Worm (Caenorhabditis elegans): ENCODE measurements around the gene flr-1.
"Not testable (repeated sequence)": the region's sequence is repeated elsewhere in the genome, so short reads cannot be mapped to it uniquely, and the experiment has no call there.

Gene flr-1

ce11 chrX:13435790-13436472, 20.4 kb downstream of the flr-1 start, which contains the start of gene jmjd-3.3:
jmjd-3.3 (plus strand) TSS chrX:13436422.
- TF ChIP-seq sdc-2 (tag; optimal IDR thresholded peaks at IDR 0.05) = no peak
- no peak for TF ChIP-seq unc-55 (GFP tag; optimal IDR thresholded peaks at IDR 0.05)
- TF ChIP-seq eyg-1 (tag; optimal IDR thresholded peaks at IDR 0.05) = no peak

DNA sequence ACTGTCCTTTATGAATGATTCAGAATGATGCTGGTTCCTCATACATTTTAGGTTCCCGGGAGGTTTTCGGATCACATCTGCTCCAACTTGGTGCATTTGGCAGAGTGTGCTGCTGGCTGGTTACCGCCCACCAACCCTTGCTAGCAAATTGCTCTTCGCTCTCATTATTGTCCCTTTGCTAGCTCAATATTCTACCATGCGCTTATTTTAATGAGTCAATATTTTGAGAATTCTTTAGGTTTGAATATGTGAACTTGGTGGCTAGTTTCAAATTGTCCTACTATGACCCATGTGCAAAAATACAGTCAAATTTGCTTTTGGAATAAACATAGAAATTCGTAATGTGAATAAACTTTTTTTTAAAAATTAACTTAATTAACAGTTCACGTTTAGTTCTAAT, 21.2 kb downstream of the flr-1 start:
- TF ChIP-seq sdc-2 (tag; optimal IDR thresholded peaks at IDR 0.05) (peak; percentile 93), ceh-34 (tag; optimal IDR thresholded peaks at IDR 0.05) (no peak), ahr-1 (tag; optimal IDR thresholded peaks at IDR 0.05) (no peak), hlh-13 (GFP tag; optimal IDR thresholded peaks at IDR 0.05) (no peak)

DNA sequence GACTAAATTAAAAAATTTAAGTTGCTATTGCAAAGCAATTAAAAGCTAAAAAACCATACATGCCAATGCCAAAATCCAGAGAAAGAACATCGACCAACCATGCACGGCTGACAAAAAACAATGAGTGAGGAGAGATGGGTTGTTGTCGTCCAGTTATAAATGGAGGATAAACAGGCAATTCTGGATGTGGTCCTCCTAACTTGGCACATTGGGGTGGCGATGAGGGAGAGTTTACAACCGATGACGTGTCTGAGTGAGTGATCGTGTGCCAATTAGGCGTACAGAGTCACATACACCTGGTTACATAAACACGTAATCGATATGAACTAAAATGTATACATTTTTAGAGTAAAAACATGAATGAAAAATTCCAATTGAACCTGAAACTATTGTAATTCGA, 25.0 kb downstream of the flr-1 start, which contains the start of gene C29F7.10:
C29F7.10 (minus strand) TSS at position 101 of the 400 bp plus-strand sequence.
- TF ChIP-seq sox-2 (GFP tag; IDR thresholded peaks at IDR 0.05); nhr-232 (tag; optimal IDR thresholded peaks at IDR 0.05); unc-3 (GFP tag; conservative IDR thresholded peaks at IDR 0.05); unc-3 (tag; optimal IDR thresholded peaks at IDR 0.05): not testable (repeated sequence)

- not testable (repeated sequence) for TF ChIP-seq hlh-6, tbx-2, K02D7.2 (tag; optimal IDR thresholded peaks at IDR 0.05)
These were observed 27.6 kb downstream of the flr-1 start, which contains the start of gene fkh-4 for ce11 chrX:13428755-13429154. fkh-4 (minus strand) TSS chrX:13428855.

DNA sequence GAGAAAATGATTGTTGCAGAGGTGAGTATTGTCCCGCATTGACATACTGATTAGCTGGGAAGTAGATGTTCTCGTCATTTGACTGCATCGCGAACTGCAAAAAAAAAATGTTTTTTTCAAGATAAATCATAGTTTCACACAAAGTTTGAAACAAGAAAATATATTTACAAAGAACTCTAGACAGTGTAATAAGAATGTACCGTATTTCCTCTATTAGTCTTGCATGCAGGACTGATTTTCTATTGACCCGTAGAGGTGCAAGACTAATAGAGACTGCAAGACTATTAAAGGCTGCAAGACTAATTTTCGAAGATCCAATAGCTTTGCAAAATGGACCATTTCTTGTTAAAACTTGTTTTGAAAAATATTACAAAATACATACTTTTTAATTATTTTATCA, 33.0 kb downstream of the flr-1 start, which contains the start of gene fkh-3:
fkh-3 (minus strand) TSS at position 101 of the 400 bp plus-strand sequence.
- TF ChIP-seq F13H6.1 (tag; optimal IDR thresholded peaks at IDR 0.05) (no peak), tbx-2 (tag; optimal IDR thresholded peaks at IDR 0.05) (no peak), pax-1 (tag; optimal IDR thresholded peaks at IDR 0.05) (no peak), ceh-30 (tag; optimal IDR thresholded peaks at IDR 0.05) (no peak), syd-9 (tag; optimal IDR thresholded peaks at IDR 0.05) (no peak), ceh-6 (GFP tag; optimal IDR thresholded peaks at IDR 0.05) (no peak), hlh-8 (tag; optimal IDR thresholded peaks at IDR 0.05) (no peak), ama-1 (optimal IDR thresholded peaks at IDR 0.05) (no peak), unc-42 (tag; optimal IDR thresholded peaks at IDR 0.05) (no peak), ttx-3 (tag; optimal IDR thresholded peaks at IDR 0.05) (no peak), ceh-9 (tag; optimal IDR thresholded peaks at IDR 0.05) (no peak), C38D4.7 (GFP tag; optimal IDR thresholded peaks at IDR 0.05) (no peak), che-1 (tag; optimal IDR thresholded peaks at IDR 0.05) (no peak)

DNA sequence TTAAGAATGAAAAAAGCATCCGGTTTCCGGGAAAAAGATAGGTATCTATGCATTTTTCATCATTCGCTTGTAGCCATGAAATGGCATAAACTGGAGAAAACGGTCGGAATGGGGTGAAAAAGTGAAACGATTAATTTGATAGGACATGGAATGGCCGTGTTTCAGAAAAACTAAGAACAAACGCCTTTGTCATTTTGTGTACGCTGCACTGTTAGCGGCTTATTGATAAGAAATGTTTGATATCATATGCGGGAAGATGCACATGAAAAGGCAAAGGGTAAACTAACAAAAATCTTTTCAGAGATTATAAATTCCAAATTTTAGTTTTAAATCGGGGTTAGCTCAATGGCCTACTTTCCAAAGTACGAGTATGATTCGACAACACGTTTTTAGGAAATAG, 35.3 kb downstream of the flr-1 start:
- TF ChIP-seq elt-2 (tag; optimal IDR thresholded peaks at IDR 0.05) = peak; percentile 45
- TF ChIP-seq eyg-1 (tag; optimal IDR thresholded peaks at IDR 0.05) = no peak
- no peak for TF ChIP-seq ceh-30 (tag; optimal IDR thresholded peaks at IDR 0.05)

DNA sequence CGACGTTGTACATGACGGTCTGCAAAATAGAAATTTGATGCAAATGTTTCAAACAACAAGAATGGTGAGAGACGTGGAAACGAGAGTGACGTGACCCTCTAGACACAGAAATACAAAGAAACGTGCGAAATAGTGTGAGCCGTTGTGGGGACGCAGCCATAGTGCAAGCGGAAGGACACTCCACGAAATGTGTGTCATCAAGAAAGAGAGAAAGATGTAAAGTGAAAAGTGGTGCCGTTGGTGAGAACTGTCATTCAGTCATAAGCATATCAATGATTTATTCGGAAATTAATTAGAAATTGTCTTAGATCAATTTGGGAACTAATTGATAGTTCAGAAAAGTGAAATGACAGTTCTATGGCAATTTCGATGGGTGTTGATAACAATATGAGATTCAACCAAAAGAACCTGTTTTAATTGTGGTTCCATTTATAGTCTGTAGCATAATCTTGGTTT, 36.4 kb downstream of the flr-1 start, which contains the start of gene C29F7.3:
C29F7.3 (minus strand) TSS at position 51 of the 456 bp plus-strand sequence.
- TF ChIP-seq hlh-6 (tag; optimal IDR thresholded peaks at IDR 0.05) (peak; percentile 24), che-1 (tag; optimal IDR thresholded peaks at IDR 0.05) (no peak), unc-55 (GFP tag; optimal IDR thresholded peaks at IDR 0.05) (peak; percentile 53), rnt-1 (tag; optimal IDR thresholded peaks at IDR 0.05) (peak; percentile 3), nfya-1 (tag; optimal IDR thresholded peaks at IDR 0.05) (peak; percentile 27), npax-4 (tag; optimal IDR thresholded peaks at IDR 0.05) (no peak), unc-86 (tag; optimal IDR thresholded peaks at IDR 0.05) (no peak), ref-2 (tag; optimal IDR thresholded peaks at IDR 0.05) (peak; percentile 35), pqm-1 (tag; optimal IDR thresholded peaks at IDR 0.05) (no peak), tbx-2 (tag; optimal IDR thresholded peaks at IDR 0.05) (peak; percentile 44), tbx-7 (tag; optimal IDR thresholded peaks at IDR 0.05) (no peak), sdc-2 (tag; optimal IDR thresholded peaks at IDR 0.05) (peak; percentile 54), ceh-34 (tag; optimal IDR thresholded peaks at IDR 0.05) (peak; percentile 41), ceh-31 (tag; optimal IDR thresholded peaks at IDR 0.05) (peak; percentile 49), hlh-13 (GFP tag; optimal IDR thresholded peaks at IDR 0.05) (no peak), C38D4.7 (GFP tag; optimal IDR thresholded peaks at IDR 0.05) (no peak)
